ENCODE assay signal across 3 worm cellular contexts in the genomic region with DNA sequence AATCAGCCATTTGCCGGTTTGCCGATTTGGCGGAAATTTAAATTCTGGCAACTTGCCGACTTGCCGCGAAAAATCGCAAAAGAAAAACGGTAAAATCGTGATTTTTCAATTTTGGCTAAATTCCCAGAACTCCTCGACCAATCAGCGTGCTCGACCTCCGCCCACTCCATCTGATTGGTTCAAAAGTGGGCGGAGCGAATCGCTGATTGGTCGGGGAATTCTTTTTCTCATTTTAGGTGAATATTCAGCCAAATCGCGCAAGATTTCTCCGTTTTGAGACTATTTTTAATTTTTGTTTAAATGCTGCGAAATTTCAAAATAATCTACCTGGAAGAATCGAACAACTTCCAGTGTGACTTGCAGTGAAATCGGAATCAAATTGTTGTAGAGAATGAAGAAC.
TF ChIP-seq lines count a peak whose summit lies in the region.

No protein-coding gene starts in this region.

TF ChIP-seq in whole organism, L3 larva, 47 proteins besides CTCF, POLR2A, EP300 and RAD21:
- peak; percentile 91 for TF ChIP-seq nfya-1 (tag; optimal IDR thresholded peaks at IDR 0.05; lab: Kevin White, UChicago; ENCODE audit: insufficient read depth)
- no peak for TF ChIP-seq nhr-43 (tag; optimal IDR thresholded peaks at IDR 0.05; lab: Kevin White, UChicago; ENCODE audit: poor library complexity, severe bottlenecking)
- TF ChIP-seq lsy-12 (tag; optimal IDR thresholded peaks at IDR 0.05; lab: Kevin White, UChicago): no peak

TF ChIP-seq in whole organism, late embryonic, 69 proteins besides CTCF, POLR2A, EP300 and RAD21:
- TF ChIP-seq nfya-1 (tag; optimal IDR thresholded peaks at IDR 0.05; lab: Kevin White, UChicago): peak; percentile 91
- no peak for TF ChIP-seq ttx-3 (tag; optimal IDR thresholded peaks at IDR 0.05; lab: Kevin White, UChicago)

TF ChIP-seq in whole organism, midembryonic, 9 proteins besides CTCF, POLR2A, EP300 and RAD21:
- TF ChIP-seq ztf-23 (GFP tag; IDR thresholded peaks at IDR 0.05; lab: Robert Waterston, UW) (0 out of 2 replicates have a peak, but pooled peaks have one; percentile 24), cog-1 (tag; optimal IDR thresholded peaks at IDR 0.05; lab: Kevin White, UChicago) (no peak)
